Worm (Caenorhabditis elegans) whole organism, L4 larva: ENCODE data around the gene frpr-6.

ENCODE experiments used
- D1046.2 ChIP-seq: fragments of 200-800 bp; sonication (Bioruptor generic); IDR thresholded peaks from 2 replicates; pipeline ENCODE4 v1.3.6; 2022; ENCODE audit warnings: missing genetic modification characterization, missing compliant biosample characterization
- R02D3.7 ChIP-seq: fragments of 150-350 bp; sonication (generic microtip); optimal IDR thresholded peaks from 3 replicates; lab custom pipeline; 2014; ENCODE audit warnings: missing biosample characterization, missing genetic modification characterization
- T26A8.4 ChIP-seq: fragments of 200-800 bp; sonication (Bioruptor generic); IDR thresholded peaks from 2 replicates; pipeline ENCODE4 v1.3.6; 2022; ENCODE audit warnings: missing genetic modification characterization, missing compliant biosample characterization
- Y105C5A.15 ChIP-seq: fragments of 200-800 bp; sonication (Bioruptor generic); IDR thresholded peaks from 2 replicates; pipeline ENCODE4 v1.3.6; 2022; ENCODE audit warnings: missing genetic modification characterization, missing compliant biosample characterization
- Y48G9A.11 ChIP-seq: fragments of 200-800 bp; sonication (Bioruptor generic); IDR thresholded peaks from 2 replicates; pipeline ENCODE4 v1.3.6; 2022; ENCODE audit warnings: missing genetic modification reagents, missing genetic modification characterization, missing compliant biosample characterization
- ZK337.2 ChIP-seq: fragments of 200-800 bp; sonication (Bioruptor generic); IDR thresholded peaks from 2 replicates; pipeline ENCODE4 v1.3.6; 2022; ENCODE audit warnings: missing genetic modification reagents, missing genetic modification characterization, missing compliant biosample characterization
- ZK546.5 ChIP-seq, 2 experiments: sonication (generic microtip); optimal IDR thresholded peaks; 2 replicates each; lab custom pipeline; 2017; ENCODE audit warnings: missing biosample characterization in 2 of 2, missing genetic modification characterization in 2 of 2
- aly-2 ChIP-seq: sonication (generic microtip); optimal IDR thresholded peaks from 2 replicates; lab custom pipeline; 2018; ENCODE audit warnings: missing biosample characterization, missing genetic modification characterization
- attf-4 ChIP-seq: sonication (generic microtip); optimal IDR thresholded peaks from 3 replicates; lab custom pipeline; 2017; ENCODE audit warnings: missing biosample characterization, missing genetic modification characterization
- ceh-32 ChIP-seq: sonication (generic microtip); optimal IDR thresholded peaks from 2 replicates; lab custom pipeline; 2016; ENCODE audit warnings: mild to moderate bottlenecking, missing genetic modification characterization, missing compliant biosample characterization; ENCODE audit not compliant: poor library complexity
- ceh-44 ChIP-seq: fragments of 200-800 bp; sonication (Bioruptor generic); IDR thresholded peaks from 2 replicates; pipeline ENCODE4 v1.3.6; 2022; ENCODE audit warnings: missing genetic modification reagents, missing genetic modification characterization, missing compliant biosample characterization
- ctbp-1 ChIP-seq: fragments of 200-800 bp; sonication (Bioruptor generic); IDR thresholded peaks from 2 replicates; pipeline ENCODE4 v1.3.6; 2022; ENCODE audit warnings: missing genetic modification reagents, missing genetic modification characterization, missing compliant biosample characterization
- daf-12 ChIP-seq: fragments of 150-350 bp; optimal IDR thresholded peaks from 2 replicates; lab custom pipeline; 2014; ENCODE audit warnings: missing biosample characterization, missing genetic modification reagents, missing genetic modification characterization
- daf-16 ChIP-seq, 3 experiments: sonication (generic microtip); optimal IDR thresholded peaks; 2 replicates each; lab custom pipeline; 2016 to 2017; ENCODE audit warnings: missing genetic modification characterization in 3 of 3, missing genetic modification reagents in 3 of 3, mild to moderate bottlenecking in 2 of 3, missing compliant biosample characterization in 2 of 3, missing biosample characterization in 1 of 3, moderate library complexity in 1 of 3
- dmd-9 ChIP-seq: fragments of 200-800 bp; sonication (Bioruptor generic); IDR thresholded peaks from 2 replicates; pipeline ENCODE4 v1.3.6; 2022; ENCODE audit warnings: missing genetic modification reagents, missing genetic modification characterization, missing compliant biosample characterization
- dpl-1 ChIP-seq: fragments of 150-350 bp; optimal IDR thresholded peaks from 2 replicates; lab custom pipeline; 2014; ENCODE audit warnings: missing biosample characterization, missing genetic modification reagents, missing genetic modification characterization
- duxl-1 ChIP-seq: sonication (generic microtip); optimal IDR thresholded peaks from 2 replicates; lab custom pipeline; 2016; ENCODE audit warnings: mild to moderate bottlenecking, missing genetic modification characterization, moderate library complexity, missing compliant biosample characterization; ENCODE audit not compliant: poor library complexity
- egl-43 ChIP-seq: fragments of 200-800 bp; sonication (Bioruptor generic); IDR thresholded peaks from 2 replicates; pipeline ENCODE4 v1.3.6; 2022; ENCODE audit warnings: missing genetic modification reagents, missing genetic modification characterization, missing compliant biosample characterization
- fkh-10 ChIP-seq: fragments of 150-350 bp; optimal IDR thresholded peaks from 2 replicates; lab custom pipeline; 2014; ENCODE audit warnings: missing biosample characterization, missing genetic modification reagents, missing genetic modification characterization
- hif-1 ChIP-seq, 2 experiments: sonication (generic microtip); optimal IDR thresholded peaks; 2 replicates each; lab custom pipeline; 2016 to 2017; ENCODE audit warnings: missing compliant biosample characterization in 2 of 2, missing genetic modification characterization in 2 of 2, missing genetic modification reagents in 2 of 2, missing genotype in 2 of 2, mild to moderate bottlenecking in 1 of 2
- jun-1 ChIP-seq: fragments of 150-350 bp; optimal IDR thresholded peaks from 2 replicates; lab custom pipeline; 2014; ENCODE audit warnings: missing biosample characterization, missing genetic modification reagents, missing genetic modification characterization
- lin-1 ChIP-seq: fragments of 200-800 bp; sonication (Bioruptor generic); IDR thresholded peaks from 2 replicates; pipeline ENCODE4 v1.3.6; 2022; ENCODE audit warnings: missing genetic modification reagents, missing genetic modification characterization, missing compliant biosample characterization
- lin-38 ChIP-seq: fragments of 200-800 bp; sonication (Bioruptor generic); IDR thresholded peaks from 2 replicates; pipeline ENCODE4 v1.3.6; 2022; ENCODE audit warnings: missing genetic modification reagents, missing genetic modification characterization, missing compliant biosample characterization
- lir-3 ChIP-seq: sonication (generic microtip); optimal IDR thresholded peaks from 2 replicates; lab custom pipeline; 2016; ENCODE audit warnings: mild to moderate bottlenecking, missing genetic modification characterization, missing compliant biosample characterization
- madf-9 ChIP-seq: fragments of 200-800 bp; sonication (Bioruptor generic); conservative IDR thresholded peaks from 2 replicates; pipeline ENCODE4 v1.3.6; 2022; ENCODE audit warnings: missing genetic modification reagents, missing genetic modification characterization, missing compliant biosample characterization
- mdl-1 ChIP-seq, 2 experiments: fragments of 150-350 bp in 1 of 2; sonication (generic microtip) in 1 of 2; optimal IDR thresholded peaks; 2 replicates each; lab custom pipeline; 2014 to 2017; ENCODE audit warnings: missing biosample characterization in 2 of 2, missing genetic modification characterization in 2 of 2
- mxl-2 ChIP-seq: fragments of 200-800 bp; sonication (Bioruptor generic); conservative IDR thresholded peaks from 2 replicates; pipeline ENCODE4 v1.3.6; 2022; ENCODE audit warnings: missing genetic modification reagents, missing genetic modification characterization, missing compliant biosample characterization
- nhr-102 ChIP-seq: sonication (generic microtip); optimal IDR thresholded peaks from 2 replicates; lab custom pipeline; 2016; ENCODE audit warnings: mild to moderate bottlenecking, missing genetic modification characterization, moderate library complexity, missing compliant biosample characterization
- nhr-111 ChIP-seq: fragments of 200-800 bp; sonication (Bioruptor generic); optimal IDR thresholded peaks from 2 replicates; lab custom pipeline; 2018; ENCODE audit warnings: mild to moderate bottlenecking, missing genetic modification characterization, missing compliant biosample characterization
- nhr-237 ChIP-seq: sonication (generic microtip); optimal IDR thresholded peaks from 2 replicates; lab custom pipeline; 2017; ENCODE audit warnings: missing biosample characterization, missing genetic modification characterization
- nhr-42 ChIP-seq: fragments of 200-800 bp; sonication (Bioruptor generic); IDR thresholded peaks from 2 replicates; pipeline ENCODE4 v1.3.6; 2022; ENCODE audit warnings: missing genetic modification characterization, missing compliant biosample characterization
- nhr-48 ChIP-seq: sonication (generic microtip); optimal IDR thresholded peaks from 2 replicates; lab custom pipeline; 2016; ENCODE audit warnings: mild to moderate bottlenecking, missing genetic modification characterization, missing compliant biosample characterization
- nhr-76 ChIP-seq: fragments of 150-350 bp; optimal IDR thresholded peaks from 2 replicates; lab custom pipeline; 2014; ENCODE audit warnings: missing biosample characterization, missing genetic modification characterization
- nhr-77 ChIP-seq: fragments of 150-350 bp; optimal IDR thresholded peaks from 2 replicates; lab custom pipeline; 2014; ENCODE audit warnings: missing biosample characterization, missing genetic modification characterization
- pha-4 ChIP-seq, 2 experiments: fragments of 150-350 bp in 1 of 2; fragments of 200-800 bp in 1 of 2; sonication (Bioruptor generic) in 1 of 2; IDR thresholded peaks in 1 of 2; optimal IDR thresholded peaks in 1 of 2; 2 replicates each; pipeline versions ENCODE4 v1.3.6 to Lab custom; 2014 to 2022; ENCODE audit warnings: missing genetic modification characterization in 2 of 2, missing genetic modification reagents in 2 of 2, missing biosample characterization in 1 of 2, missing compliant biosample characterization in 1 of 2
- php-3 ChIP-seq: fragments of 200-800 bp; sonication (Bioruptor generic); IDR thresholded peaks from 2 replicates; pipeline ENCODE4 v1.3.6; 2022; ENCODE audit warnings: missing genetic modification reagents, missing genetic modification characterization, missing compliant biosample characterization
- pqm-1 ChIP-seq: sonication (generic microtip); optimal IDR thresholded peaks from 2 replicates; lab custom pipeline; 2017; ENCODE audit warnings: missing biosample characterization, missing genetic modification characterization
- rbr-2 ChIP-seq: sonication (generic microtip); optimal IDR thresholded peaks from 2 replicates; lab custom pipeline; 2016; ENCODE audit warnings: missing genotype, missing genetic modification characterization, missing compliant biosample characterization
- sdz-12 ChIP-seq: fragments of 200-800 bp; sonication (Bioruptor generic); optimal IDR thresholded peaks from 2 replicates; lab custom pipeline; 2018; ENCODE audit warnings: mild to moderate bottlenecking, missing genetic modification characterization, missing compliant biosample characterization
- skn-1 ChIP-seq: fragments of 150-350 bp; optimal IDR thresholded peaks from 2 replicates; lab custom pipeline; 2014; ENCODE audit warnings: missing biosample characterization, missing genetic modification characterization
- snpc-4 ChIP-seq: fragments of 150-350 bp; optimal IDR thresholded peaks from 2 replicates; lab custom pipeline; 2014; ENCODE audit warnings: missing biosample characterization, missing genetic modification characterization
- spr-1 ChIP-seq: sonication (generic microtip); optimal IDR thresholded peaks from 2 replicates; lab custom pipeline; 2016; ENCODE audit warnings: mild to moderate bottlenecking, missing genetic modification characterization, missing compliant biosample characterization
- spr-3 ChIP-seq: fragments of 200-800 bp; sonication (Bioruptor generic); optimal IDR thresholded peaks from 2 replicates; lab custom pipeline; 2018; ENCODE audit warnings: mild to moderate bottlenecking, missing genetic modification characterization, missing compliant biosample characterization
- tag-97 ChIP-seq: fragments of 200-800 bp; sonication (Bioruptor generic); IDR thresholded peaks from 2 replicates; pipeline ENCODE4 v1.3.6; 2022; ENCODE audit warnings: missing genetic modification characterization, missing compliant biosample characterization
- unc-62 ChIP-seq, 3 experiments: fragments of 150-350 bp in 1 of 3; sonication (generic microtip); optimal IDR thresholded peaks in 2 of 3; peaks in 1 of 3; 1 replicate in 1 of 3; 2 replicates in 2 of 3; lab custom pipeline; 2014 to 2017; ENCODE audit warnings: missing biosample characterization in 3 of 3, missing genetic modification characterization in 3 of 3, missing genetic modification reagents in 3 of 3, missing genotype in 1 of 3
- vab-7 ChIP-seq: fragments of 200-800 bp; sonication (Bioruptor generic); IDR thresholded peaks from 2 replicates; pipeline ENCODE4 v1.3.6; 2022; ENCODE audit warnings: missing genetic modification reagents, missing genetic modification characterization, missing compliant biosample characterization
- zag-1 ChIP-seq: fragments of 150-350 bp; optimal IDR thresholded peaks from 2 replicates; lab custom pipeline; 2014; ENCODE audit warnings: missing biosample characterization, missing genetic modification characterization
- zip-11 ChIP-seq: fragments of 200-800 bp; sonication (Bioruptor generic); IDR thresholded peaks from 2 replicates; pipeline ENCODE4 v1.3.6; 2022; ENCODE audit warnings: missing genetic modification characterization, missing compliant biosample characterization
- zip-2 ChIP-seq: fragments of 150-350 bp; optimal IDR thresholded peaks from 2 replicates; lab custom pipeline; 2014; ENCODE audit warnings: missing biosample characterization, missing genetic modification characterization
- ztf-7 ChIP-seq: fragments of 150-350 bp; optimal IDR thresholded peaks from 2 replicates; lab custom pipeline; 2014; ENCODE audit warnings: missing biosample characterization, missing genetic modification characterization

Gene frpr-6

DNA sequence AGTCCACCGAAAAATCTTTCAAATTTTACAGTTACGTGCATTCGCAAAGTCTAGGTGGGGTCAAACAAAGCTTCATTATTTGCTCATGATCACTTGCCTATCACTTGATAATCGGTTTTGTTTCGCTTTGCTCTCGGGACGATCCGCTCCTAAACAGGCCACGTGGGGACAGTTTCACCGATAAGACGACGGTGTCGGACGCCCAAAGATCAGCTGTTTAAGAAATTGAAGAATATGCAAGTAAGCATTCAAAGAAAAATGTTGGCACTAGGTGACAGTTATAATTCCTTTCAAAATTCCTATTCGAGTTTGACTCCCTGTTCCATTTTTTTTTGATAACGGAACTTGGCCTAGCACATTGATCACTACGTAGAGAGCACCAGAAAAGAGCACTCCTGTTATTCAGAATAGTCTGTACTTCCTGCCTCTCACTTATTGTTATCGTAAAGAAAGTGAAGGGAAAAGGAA lies 21.0 kb downstream of the frpr-6 start (continued):
- TF ChIP-seq zag-1 (tag; lab: Kevin White, UChicago) = no peak
- no peak for TF ChIP-seq ZK337.2 (GFP tag; lab: Robert Waterston, UW)
- no peak for TF ChIP-seq tag-97 (GFP tag; lab: Robert Waterston, UW)
- TF ChIP-seq mdl-1 (tag; optimal IDR thresholded peaks at IDR 0.05; lab: Kevin White, UChicago) = peak in 1 of 2 experiments; percentile 51
- TF ChIP-seq snpc-4 (tag; lab: Kevin White, UChicago) = no peak
- TF ChIP-seq madf-9 (GFP tag; lab: Robert Waterston, UW) = no peak
- TF ChIP-seq hif-1 (tag; optimal IDR thresholded peaks at IDR 0.05; lab: Kevin White, UChicago) = peak in 1 of 2 experiments; percentile 96
- no peak for TF ChIP-seq lir-3 (tag; lab: Kevin White, UChicago)
- no peak for TF ChIP-seq ZK546.5 (tag; optimal IDR thresholded peaks at IDR 0.05; lab: Kevin White, UChicago)
- no peak for TF ChIP-seq ztf-7
- TF ChIP-seq egl-43 = no peak
- TF ChIP-seq T26A8.4 (GFP tag; lab: Robert Waterston, UW) = peak; percentile 67
- TF ChIP-seq R02D3.7 (tag; lab: Kevin White, UChicago) = no peak
- no peak for TF ChIP-seq nhr-111 (GFP tag; lab: Kevin White, UChicago)
- TF ChIP-seq jun-1 (tag; lab: Kevin White, UChicago) = no peak
- TF ChIP-seq dmd-9 = no peak
- no peak for TF ChIP-seq dpl-1 (GFP tag; lab: Kevin White, UChicago)
- TF ChIP-seq mxl-2 = 0 out of 2 replicates have a peak, but pooled peaks have one; percentile 7
- no peak for TF ChIP-seq rbr-2
- TF ChIP-seq skn-1 (tag; lab: Kevin White, UChicago) = no peak
- peak; percentile 56 for TF ChIP-seq nhr-77 (tag; lab: Kevin White, UChicago)
- peak; percentile 93 for TF ChIP-seq nhr-48
- TF ChIP-seq daf-16 (GFP tag; optimal IDR thresholded peaks at IDR 0.05; lab: Kevin White, UChicago) = peak in 1 of 2 experiments; percentile 79
- peak; percentile 78 for TF ChIP-seq daf-16 (tag; optimal IDR thresholded peaks at IDR 0.05; lab: Kevin White, UChicago)
- TF ChIP-seq zip-11 (GFP tag; lab: Robert Waterston, UW) = no peak
- no peak for TF ChIP-seq aly-2
- no peak for TF ChIP-seq sdz-12 (GFP tag; lab: Kevin White, UChicago)
- no peak for TF ChIP-seq ceh-32 (tag; lab: Kevin White, UChicago)
- TF ChIP-seq nhr-76 (tag; lab: Kevin White, UChicago) = no peak
- peak; percentile 41 for TF ChIP-seq nhr-102 (tag; lab: Kevin White, UChicago)
- no peak for TF ChIP-seq nhr-42 (GFP tag; lab: Robert Waterston, UW)
- TF ChIP-seq Y48G9A.11 (GFP tag; lab: Robert Waterston, UW) = no peak
- no peak for TF ChIP-seq attf-4 (tag; lab: Kevin White, UChicago)
- no peak for TF ChIP-seq duxl-1 (tag; lab: Kevin White, UChicago)
- TF ChIP-seq vab-7 (GFP tag; lab: Robert Waterston, UW) = no peak
- no peak for TF ChIP-seq nhr-237
- TF ChIP-seq daf-12 (tag; lab: Kevin White, UChicago) = no peak
- TF ChIP-seq Y105C5A.15 (GFP tag; lab: Robert Waterston, UW) = no peak
- no peak for TF ChIP-seq spr-1 (tag; lab: Kevin White, UChicago)
- peak; percentile 71 for TF ChIP-seq pha-4 (GFP tag; IDR thresholded peaks at IDR 0.05; lab: Robert Waterston, UW)
- no peak for TF ChIP-seq pha-4 (tag; optimal IDR thresholded peaks at IDR 0.05; lab: Kevin White, UChicago)
- no peak for TF ChIP-seq fkh-10 (GFP tag; lab: Kevin White, UChicago)
- TF ChIP-seq lin-1 = 0 out of 2 replicates have a peak, but pooled peaks have one; percentile 37
- no peak for TF ChIP-seq zip-2 (tag; lab: Kevin White, UChicago)
- TF ChIP-seq spr-3 (GFP tag; lab: Kevin White, UChicago) = no peak
- TF ChIP-seq php-3 (GFP tag; lab: Robert Waterston, UW) = no peak
- no peak for TF ChIP-seq ceh-44 (GFP tag; lab: Robert Waterston, UW)
- TF ChIP-seq pqm-1 (tag; lab: Kevin White, UChicago) = peak; percentile 72
- TF ChIP-seq lin-38 (GFP tag; lab: Robert Waterston, UW) = no peak
- TF ChIP-seq ctbp-1 (GFP tag; lab: Robert Waterston, UW) = no peak
- TF ChIP-seq unc-62 (GFP tag; optimal IDR thresholded peaks at IDR 0.05 in 1 of 2; lab: Kevin White, UChicago) = peak in 1 of 2 experiments; percentile 53
- no peak for TF ChIP-seq unc-62 (tag; optimal IDR thresholded peaks at IDR 0.05; lab: Kevin White, UChicago)
- TF ChIP-seq D1046.2 (GFP tag; lab: Robert Waterston, UW) = no peak
